Worm (Caenorhabditis elegans): ENCODE results near the gene nfyc-1.

Gene nfyc-1

ce11 chrII:61013-61412 is 17.3 kb downstream of the nfyc-1 start, which contains the start of gene C23H3.2:
Gene C23H3.2, plus strand, starts transcription at chrII:61313.
- TF ChIP-seq T22C8.4 (GFP tag; IDR thresholded peaks at IDR 0.05): no peak
- TF ChIP-seq med-1 (GFP tag; optimal IDR thresholded peaks at IDR 0.05; ENCODE audit: insufficient read depth): no peak
- no peak for TF ChIP-seq tab-1 (GFP tag; IDR thresholded peaks at IDR 0.05)
- TF ChIP-seq ref-1 (GFP tag; conservative IDR thresholded peaks at IDR 0.05): no peak
- TF ChIP-seq klf-2 (GFP tag; conservative IDR thresholded peaks at IDR 0.05): no peak
- no peak for TF ChIP-seq ztf-29 (GFP tag; IDR thresholded peaks at IDR 0.05)
- no peak for TF ChIP-seq flt-1 (GFP tag; IDR thresholded peaks at IDR 0.05)
- no peak for TF ChIP-seq cog-1 (tag; optimal IDR thresholded peaks at IDR 0.05)

ce11 chrII:65484-65883 is 21.8 kb downstream of the nfyc-1 start:
- TF ChIP-seq ztf-23 (GFP tag; IDR thresholded peaks at IDR 0.05) (no peak), klf-2 (GFP tag; conservative IDR thresholded peaks at IDR 0.05) (no peak), T22C8.4 (GFP tag; IDR thresholded peaks at IDR 0.05) (no peak), cog-1 (tag; optimal IDR thresholded peaks at IDR 0.05) (no peak), med-1 (GFP tag; optimal IDR thresholded peaks at IDR 0.05; ENCODE audit: insufficient read depth) (no peak), ref-1 (GFP tag; conservative IDR thresholded peaks at IDR 0.05) (no peak), flt-1 (GFP tag; IDR thresholded peaks at IDR 0.05) (no peak), tab-1 (GFP tag; IDR thresholded peaks at IDR 0.05) (no peak), ztf-29 (GFP tag; IDR thresholded peaks at IDR 0.05) (no peak)

ce11 chrII:66322-66721 is 22.6 kb downstream of the nfyc-1 start:
- peak; percentile 62; the same call in 1 of the 2 replicates for TF ChIP-seq flt-1 (GFP tag; IDR thresholded peaks at IDR 0.05)
- no peak for TF ChIP-seq med-1 (GFP tag; optimal IDR thresholded peaks at IDR 0.05; ENCODE audit: insufficient read depth)
- TF ChIP-seq ztf-23 (GFP tag; IDR thresholded peaks at IDR 0.05): no peak
- no peak for TF ChIP-seq klf-2 (GFP tag; conservative IDR thresholded peaks at IDR 0.05)
- TF ChIP-seq ref-1 (GFP tag; conservative IDR thresholded peaks at IDR 0.05): no peak
- peak; percentile 90 for TF ChIP-seq cog-1 (tag; optimal IDR thresholded peaks at IDR 0.05)

- TF ChIP-seq ref-1 (GFP tag; conservative IDR thresholded peaks at IDR 0.05) (no peak), tab-1 (GFP tag; IDR thresholded peaks at IDR 0.05) (no peak), klf-2 (GFP tag; conservative IDR thresholded peaks at IDR 0.05) (no peak), ztf-29 (GFP tag; IDR thresholded peaks at IDR 0.05) (no peak), ztf-23 (GFP tag; IDR thresholded peaks at IDR 0.05) (no peak), cog-1 (tag; optimal IDR thresholded peaks at IDR 0.05) (no peak), flt-1 (GFP tag; IDR thresholded peaks at IDR 0.05) (no peak), med-1 (GFP tag; optimal IDR thresholded peaks at IDR 0.05; ENCODE audit: insufficient read depth) (no peak), T22C8.4 (GFP tag; IDR thresholded peaks at IDR 0.05) (no peak)
Measured at ce11 chrII:67663-68062, 24.0 kb downstream of the nfyc-1 start.

DNA sequence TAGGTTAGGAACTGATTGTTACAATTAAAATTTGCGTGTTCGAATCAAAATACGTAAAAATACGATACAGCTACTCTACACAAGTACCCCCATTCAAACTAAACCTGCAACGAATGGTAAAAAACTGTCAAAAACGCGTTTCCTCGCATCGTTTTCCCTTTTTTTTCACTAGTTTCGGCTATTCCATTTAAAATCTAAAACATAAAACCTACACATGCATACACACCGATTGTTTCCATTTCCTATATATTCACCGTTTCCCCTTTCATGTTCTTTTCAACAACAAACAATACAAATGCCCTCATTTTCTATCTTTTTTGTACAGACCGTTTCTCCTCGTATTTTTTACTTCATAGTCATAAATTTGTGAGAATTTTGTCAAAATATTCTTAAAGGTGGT is 25.1 kb downstream of the nfyc-1 start:
- TF ChIP-seq tab-1 (GFP tag; IDR thresholded peaks at IDR 0.05) (no peak), ref-1 (GFP tag; conservative IDR thresholded peaks at IDR 0.05) (no peak), ztf-29 (GFP tag; IDR thresholded peaks at IDR 0.05) (no peak), T22C8.4 (GFP tag; IDR thresholded peaks at IDR 0.05) (no peak), flt-1 (GFP tag; IDR thresholded peaks at IDR 0.05) (no peak), med-1 (GFP tag; optimal IDR thresholded peaks at IDR 0.05; ENCODE audit: insufficient read depth) (no peak), klf-2 (GFP tag; conservative IDR thresholded peaks at IDR 0.05) (no peak), ztf-23 (GFP tag; IDR thresholded peaks at IDR 0.05) (no peak), cog-1 (tag; optimal IDR thresholded peaks at IDR 0.05) (no peak)

DNA sequence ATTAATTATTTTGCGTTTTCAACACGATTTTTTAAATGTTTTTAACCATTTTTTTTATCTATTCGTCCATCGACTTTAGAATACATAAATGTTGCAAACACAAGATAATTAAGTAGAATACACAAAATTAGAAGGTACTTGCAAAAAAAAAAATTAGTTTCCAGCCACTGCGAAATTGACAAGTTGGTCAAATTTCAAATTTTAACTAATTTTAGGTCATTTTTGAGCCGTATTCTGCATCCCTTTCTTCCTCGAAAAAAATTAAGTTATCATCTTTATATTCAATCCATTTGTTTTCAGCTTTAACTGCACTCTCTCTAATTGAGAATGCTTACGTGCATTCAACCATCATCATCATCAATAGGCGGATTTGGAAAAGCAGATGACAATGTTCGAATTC is 25.6 kb downstream of the nfyc-1 start, which contains the start of gene egl-26:
Gene egl-26 (plus strand): TSS at position 301 of the 400 bp plus-strand sequence.
- TF ChIP-seq ztf-29 (GFP tag; IDR thresholded peaks at IDR 0.05) (no peak), klf-2 (GFP tag; conservative IDR thresholded peaks at IDR 0.05) (no peak), med-1 (GFP tag; optimal IDR thresholded peaks at IDR 0.05; ENCODE audit: insufficient read depth) (no peak), flt-1 (GFP tag; IDR thresholded peaks at IDR 0.05) (no peak), cog-1 (tag; optimal IDR thresholded peaks at IDR 0.05) (no peak), ref-1 (GFP tag; conservative IDR thresholded peaks at IDR 0.05) (no peak)

DNA sequence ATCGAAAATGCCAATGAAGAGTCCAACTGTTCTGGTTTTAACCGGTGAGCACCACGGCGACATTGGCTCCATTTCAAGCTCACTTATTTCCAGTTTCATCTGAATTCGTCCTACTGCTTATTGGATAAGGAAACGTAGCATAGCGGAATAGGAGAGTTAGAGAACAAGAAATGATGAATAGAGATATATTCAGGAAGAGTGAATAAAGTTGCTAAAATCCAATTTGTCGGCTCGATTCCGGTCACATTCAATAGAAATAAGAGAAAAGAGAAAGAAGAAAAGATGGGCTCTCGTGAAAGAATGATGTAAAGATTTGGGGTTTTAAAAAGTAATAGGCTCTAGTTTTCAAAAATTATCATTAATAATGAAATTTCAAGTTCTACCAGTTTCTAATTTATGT is 29.6 kb downstream of the nfyc-1 start:
- TF ChIP-seq T22C8.4 (GFP tag; IDR thresholded peaks at IDR 0.05) (no peak), flt-1 (GFP tag; IDR thresholded peaks at IDR 0.05) (no peak), ref-1 (GFP tag; conservative IDR thresholded peaks at IDR 0.05) (no peak), tab-1 (GFP tag; IDR thresholded peaks at IDR 0.05) (no peak), med-1 (GFP tag; optimal IDR thresholded peaks at IDR 0.05; ENCODE audit: insufficient read depth) (no peak), ztf-23 (GFP tag; IDR thresholded peaks at IDR 0.05) (no peak), klf-2 (GFP tag; conservative IDR thresholded peaks at IDR 0.05) (no peak), ztf-29 (GFP tag; IDR thresholded peaks at IDR 0.05) (no peak), cog-1 (tag; optimal IDR thresholded peaks at IDR 0.05) (no peak)

DNA sequence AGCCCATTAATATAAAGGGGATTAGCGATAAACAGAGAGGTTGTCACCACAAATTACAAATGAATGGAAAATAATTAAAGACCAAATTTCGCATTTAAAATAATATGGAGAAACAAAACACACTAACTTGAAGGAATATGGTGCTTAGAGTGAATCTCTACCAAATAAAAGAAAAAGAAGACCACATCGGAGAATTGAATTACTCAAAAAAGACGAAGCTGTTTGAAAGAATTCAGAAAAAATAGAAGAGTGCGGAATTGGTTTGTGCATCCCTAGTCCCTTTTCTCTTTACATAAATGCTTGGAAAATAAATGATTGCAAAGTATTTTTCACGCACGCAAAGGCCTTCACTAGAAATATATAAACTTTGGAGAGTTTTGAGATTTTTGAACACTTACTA is 30.2 kb downstream of the nfyc-1 start:
- no peak for TF ChIP-seq med-1 (GFP tag; optimal IDR thresholded peaks at IDR 0.05; ENCODE audit: insufficient read depth)

- TF ChIP-seq ztf-23 (GFP tag; IDR thresholded peaks at IDR 0.05) (no peak), flt-1 (GFP tag; IDR thresholded peaks at IDR 0.05) (no peak), ztf-29 (GFP tag; IDR thresholded peaks at IDR 0.05) (no peak), klf-2 (GFP tag; conservative IDR thresholded peaks at IDR 0.05) (no peak), tab-1 (GFP tag; IDR thresholded peaks at IDR 0.05) (no peak), ref-1 (GFP tag; conservative IDR thresholded peaks at IDR 0.05) (no peak), T22C8.4 (GFP tag; IDR thresholded peaks at IDR 0.05) (no peak), med-1 (GFP tag; optimal IDR thresholded peaks at IDR 0.05; ENCODE audit: insufficient read depth) (no peak), cog-1 (tag; optimal IDR thresholded peaks at IDR 0.05) (no peak)
Measured at ce11 chrII:75831-76230, 32.1 kb downstream of the nfyc-1 start.

ce11 chrII:76662-77061 is 33.0 kb downstream of the nfyc-1 start:
- no peak for TF ChIP-seq ref-1 (GFP tag; conservative IDR thresholded peaks at IDR 0.05)

ce11 chrII:79166-79565 is 35.5 kb downstream of the nfyc-1 start, which contains the start of gene C23H3.9:
Gene C23H3.9, minus strand, starts transcription at chrII:79266.
- TF ChIP-seq ref-1 (GFP tag; conservative IDR thresholded peaks at IDR 0.05) (no peak), med-1 (GFP tag; optimal IDR thresholded peaks at IDR 0.05; ENCODE audit: insufficient read depth) (no peak), flt-1 (GFP tag; IDR thresholded peaks at IDR 0.05) (no peak), ztf-23 (GFP tag; IDR thresholded peaks at IDR 0.05) (no peak), cog-1 (tag; optimal IDR thresholded peaks at IDR 0.05) (no peak), ztf-29 (GFP tag; IDR thresholded peaks at IDR 0.05) (no peak), T22C8.4 (GFP tag; IDR thresholded peaks at IDR 0.05) (no peak), tab-1 (GFP tag; IDR thresholded peaks at IDR 0.05) (no peak), klf-2 (GFP tag; conservative IDR thresholded peaks at IDR 0.05) (no peak)

Measured in whole organism, midembryonic.